Worm (Caenorhabditis elegans) whole organism, L4 larva: ENCODE measurements around the gene C25D7.10.

ENCODE experiments used
- F44E2.7 ChIP-seq: fragments of 200-800 bp; sonication (Bioruptor generic); IDR thresholded peaks from 2 replicates; pipeline ENCODE4 v2.1.2; 2022; ENCODE audit warnings: missing genetic modification characterization, missing compliant biosample characterization
- F49E8.2 ChIP-seq: sonication (generic microtip); optimal IDR thresholded peaks from 2 replicates; lab custom pipeline; 2016; ENCODE audit warnings: missing compliant biosample characterization, mild to moderate bottlenecking, missing genetic modification characterization, borderline replicate concordance
- Y5F2A.4 ChIP-seq: fragments of 200-800 bp; sonication (Bioruptor generic); optimal IDR thresholded peaks from 2 replicates; lab custom pipeline; 2018; ENCODE audit warnings: mild to moderate bottlenecking, missing genetic modification characterization, missing compliant biosample characterization
- ZK337.2 ChIP-seq: fragments of 200-800 bp; sonication (Bioruptor generic); IDR thresholded peaks from 2 replicates; pipeline ENCODE4 v1.3.6; 2022; ENCODE audit warnings: missing genetic modification reagents, missing genetic modification characterization, missing compliant biosample characterization
- ama-1 ChIP-seq: fragments of 150-350 bp; optimal IDR thresholded peaks from 2 replicates; lab custom pipeline; 2014; ENCODE audit warnings: inconsistent platforms, mixed read lengths
- arid-1 ChIP-seq: fragments of 200-800 bp; sonication (Bioruptor generic); conservative IDR thresholded peaks from 2 replicates; pipeline ENCODE4 v1.3.6; 2022; ENCODE audit warnings: missing genetic modification reagents, missing genetic modification characterization, missing compliant biosample characterization
- attf-4 ChIP-seq: sonication (generic microtip); optimal IDR thresholded peaks from 3 replicates; lab custom pipeline; 2017; ENCODE audit warnings: missing biosample characterization, missing genetic modification characterization
- ceh-32 ChIP-seq: sonication (generic microtip); optimal IDR thresholded peaks from 2 replicates; lab custom pipeline; 2016; ENCODE audit warnings: mild to moderate bottlenecking, missing genetic modification characterization, missing compliant biosample characterization; ENCODE audit not compliant: poor library complexity
- ceh-62 ChIP-seq: sonication (generic microtip); optimal IDR thresholded peaks from 2 replicates; lab custom pipeline; 2017; ENCODE audit warnings: missing biosample characterization, missing genetic modification characterization
- ceh-82 ChIP-seq: sonication (generic microtip); optimal IDR thresholded peaks from 2 replicates; lab custom pipeline; 2017; ENCODE audit warnings: missing biosample characterization, missing genetic modification characterization
- ces-1 ChIP-seq: fragments of 150-350 bp; sonication (generic microtip); optimal IDR thresholded peaks from 4 replicates; lab custom pipeline; 2014; ENCODE audit warnings: missing biosample characterization, missing genetic modification reagents, missing genetic modification characterization
- cey-2 ChIP-seq: sonication (generic microtip); optimal IDR thresholded peaks from 3 replicates; lab custom pipeline; 2017; ENCODE audit warnings: missing genetic modification characterization, mild to moderate bottlenecking, missing compliant biosample characterization, antibody characterized with exemption, borderline replicate concordance; ENCODE audit not compliant: insufficient read depth
- ctbp-1 ChIP-seq: fragments of 200-800 bp; sonication (Bioruptor generic); IDR thresholded peaks from 2 replicates; pipeline ENCODE4 v1.3.6; 2022; ENCODE audit warnings: missing genetic modification reagents, missing genetic modification characterization, missing compliant biosample characterization
- dmd-6 ChIP-seq: fragments of 200-800 bp; sonication (Bioruptor generic); IDR thresholded peaks from 2 replicates; pipeline ENCODE4 v1.3.6; 2022; ENCODE audit warnings: missing genetic modification reagents, missing genetic modification characterization, missing compliant biosample characterization
- dmd-9 ChIP-seq: fragments of 200-800 bp; sonication (Bioruptor generic); IDR thresholded peaks from 2 replicates; pipeline ENCODE4 v1.3.6; 2022; ENCODE audit warnings: missing genetic modification reagents, missing genetic modification characterization, missing compliant biosample characterization
- duxl-1 ChIP-seq: sonication (generic microtip); optimal IDR thresholded peaks from 2 replicates; lab custom pipeline; 2016; ENCODE audit warnings: mild to moderate bottlenecking, missing genetic modification characterization, moderate library complexity, missing compliant biosample characterization; ENCODE audit not compliant: poor library complexity
- dve-1 ChIP-seq: sonication (generic microtip); optimal IDR thresholded peaks from 2 replicates; lab custom pipeline; 2017; ENCODE audit warnings: antibody characterized with exemption, mild to moderate bottlenecking, missing genetic modification characterization, missing compliant biosample characterization; ENCODE audit not compliant: insufficient read depth
- fkh-10 ChIP-seq: fragments of 150-350 bp; optimal IDR thresholded peaks from 2 replicates; lab custom pipeline; 2014; ENCODE audit warnings: missing biosample characterization, missing genetic modification reagents, missing genetic modification characterization
- hif-1 ChIP-seq, 2 experiments: sonication (generic microtip); optimal IDR thresholded peaks; 2 replicates each; lab custom pipeline; 2016 to 2017; ENCODE audit warnings: missing compliant biosample characterization in 2 of 2, missing genetic modification characterization in 2 of 2, missing genetic modification reagents in 2 of 2, missing genotype in 2 of 2, mild to moderate bottlenecking in 1 of 2
- hlh-30 ChIP-seq: sonication (generic microtip); optimal IDR thresholded peaks from 2 replicates; lab custom pipeline; 2017; ENCODE audit warnings: antibody characterized with exemption, mild to moderate bottlenecking, missing genetic modification characterization, missing compliant biosample characterization; ENCODE audit not compliant: insufficient read depth
- hmg-1.1 ChIP-seq: fragments of 200-800 bp; sonication (Bioruptor generic); IDR thresholded peaks from 2 replicates; pipeline ENCODE4 v1.3.6; 2022; ENCODE audit warnings: missing genetic modification reagents, missing genetic modification characterization, missing compliant biosample characterization
- lin-13 ChIP-seq: fragments of 150-350 bp; optimal IDR thresholded peaks from 2 replicates; lab custom pipeline; 2014; ENCODE audit warnings: missing biosample characterization, missing genetic modification reagents, missing genetic modification characterization
- lir-3 ChIP-seq: sonication (generic microtip); optimal IDR thresholded peaks from 2 replicates; lab custom pipeline; 2016; ENCODE audit warnings: mild to moderate bottlenecking, missing genetic modification characterization, missing compliant biosample characterization
- mxl-3 ChIP-seq: fragments of 200-800 bp; sonication (Bioruptor generic); optimal IDR thresholded peaks from 2 replicates; lab custom pipeline; 2018; ENCODE audit warnings: mild to moderate bottlenecking, missing genetic modification characterization, missing compliant biosample characterization
- nhr-10 ChIP-seq: fragments of 150-350 bp; optimal IDR thresholded peaks from 2 replicates; lab custom pipeline; 2014; ENCODE audit warnings: missing biosample characterization, missing genetic modification characterization
- nhr-237 ChIP-seq: sonication (generic microtip); optimal IDR thresholded peaks from 2 replicates; lab custom pipeline; 2017; ENCODE audit warnings: missing biosample characterization, missing genetic modification characterization
- nhr-28 ChIP-seq: fragments of 150-350 bp; optimal IDR thresholded peaks from 2 replicates; lab custom pipeline; 2014; ENCODE audit warnings: missing biosample characterization, missing genetic modification characterization
- nhr-41 ChIP-seq: fragments of 200-800 bp; sonication (Bioruptor generic); IDR thresholded peaks from 2 replicates; pipeline ENCODE4 v1.3.6; 2022; ENCODE audit warnings: missing genetic modification reagents, missing genetic modification characterization, missing compliant biosample characterization
- nhr-42 ChIP-seq: fragments of 200-800 bp; sonication (Bioruptor generic); IDR thresholded peaks from 2 replicates; pipeline ENCODE4 v1.3.6; 2022; ENCODE audit warnings: missing genetic modification characterization, missing compliant biosample characterization
- php-3 ChIP-seq: fragments of 200-800 bp; sonication (Bioruptor generic); IDR thresholded peaks from 2 replicates; pipeline ENCODE4 v1.3.6; 2022; ENCODE audit warnings: missing genetic modification reagents, missing genetic modification characterization, missing compliant biosample characterization
- set-16 ChIP-seq: fragments of 200-800 bp; sonication (Bioruptor generic); IDR thresholded peaks from 2 replicates; pipeline ENCODE4 v1.3.6; 2022; ENCODE audit warnings: missing genetic modification reagents, missing genetic modification characterization, missing compliant biosample characterization
- tag-97 ChIP-seq: fragments of 200-800 bp; sonication (Bioruptor generic); IDR thresholded peaks from 2 replicates; pipeline ENCODE4 v1.3.6; 2022; ENCODE audit warnings: missing genetic modification characterization, missing compliant biosample characterization
- tra-1 ChIP-seq: fragments of 200-800 bp; sonication (Bioruptor generic); IDR thresholded peaks from 2 replicates; pipeline ENCODE4 v1.3.6; 2022; ENCODE audit warnings: missing genetic modification reagents, missing genetic modification characterization, missing compliant biosample characterization
- unc-39 ChIP-seq: sonication (generic microtip); optimal IDR thresholded peaks from 2 replicates; lab custom pipeline; 2017; ENCODE audit warnings: missing biosample characterization, missing genetic modification characterization
- zag-1 ChIP-seq: fragments of 150-350 bp; optimal IDR thresholded peaks from 2 replicates; lab custom pipeline; 2014; ENCODE audit warnings: missing biosample characterization, missing genetic modification characterization
- zfp-2 ChIP-seq: sonication (generic microtip); optimal IDR thresholded peaks from 2 replicates; lab custom pipeline; 2016; ENCODE audit warnings: mild to moderate bottlenecking, missing genetic modification characterization, missing compliant biosample characterization
- zfp-3 ChIP-seq: fragments of 200-800 bp; sonication (Bioruptor generic); conservative IDR thresholded peaks from 2 replicates; pipeline ENCODE4 v1.3.6; 2022; ENCODE audit warnings: missing genetic modification reagents, missing genetic modification characterization, missing compliant biosample characterization
- zip-11 ChIP-seq: fragments of 200-800 bp; sonication (Bioruptor generic); IDR thresholded peaks from 2 replicates; pipeline ENCODE4 v1.3.6; 2022; ENCODE audit warnings: missing genetic modification characterization, missing compliant biosample characterization
- zip-2 ChIP-seq: fragments of 150-350 bp; optimal IDR thresholded peaks from 2 replicates; lab custom pipeline; 2014; ENCODE audit warnings: missing biosample characterization, missing genetic modification characterization

C25D7.10 gene

DNA sequence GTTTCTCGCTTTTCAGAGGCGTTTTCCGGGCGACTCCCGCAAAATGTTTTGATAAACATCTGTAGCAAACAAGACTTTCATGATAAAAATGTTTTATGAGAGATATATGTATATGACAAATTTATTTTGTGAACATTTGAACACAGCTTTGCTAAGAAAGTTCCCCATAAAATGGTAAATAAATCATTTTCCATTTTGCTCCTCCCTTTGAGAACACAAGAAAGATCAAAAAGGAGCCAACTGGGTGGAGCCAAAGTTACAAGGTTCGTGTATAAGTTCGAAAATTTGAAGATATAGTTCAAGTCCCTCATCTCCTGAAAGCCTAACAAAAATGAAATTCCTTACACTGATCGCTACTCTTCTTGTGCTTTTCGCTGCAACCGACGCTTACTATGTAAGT, 23.2 kb downstream of the C25D7.10 start, which contains the start of gene C01G10.17:
TSS of gene C01G10.17 (plus strand) at position 301 of the 400 bp plus-strand sequence.
- TF ChIP-seq nhr-10 (tag; lab: Kevin White, UChicago) = no peak
- TF ChIP-seq dmd-6 (GFP tag; lab: Robert Waterston, UW) = no peak
- no peak for TF ChIP-seq nhr-28
- TF ChIP-seq tag-97 = no peak
- TF ChIP-seq zip-11 (GFP tag; lab: Robert Waterston, UW) = no peak
- no peak for TF ChIP-seq dve-1 (tag; lab: Kevin White, UChicago)
- no peak for TF ChIP-seq dmd-9
- no peak for TF ChIP-seq arid-1 (GFP tag; lab: Robert Waterston, UW)
- no peak for TF ChIP-seq lir-3 (tag; lab: Kevin White, UChicago)
- no peak for TF ChIP-seq ZK337.2 (GFP tag; lab: Robert Waterston, UW)
- no peak for TF ChIP-seq zag-1 (tag; lab: Kevin White, UChicago)
- no peak for TF ChIP-seq hlh-30 (tag; lab: Kevin White, UChicago)
- TF ChIP-seq nhr-41 = no peak
- TF ChIP-seq attf-4 (tag; lab: Kevin White, UChicago) = no peak
- TF ChIP-seq hmg-1.1 (GFP tag; lab: Robert Waterston, UW) = no peak
- TF ChIP-seq cey-2 (tag; lab: Kevin White, UChicago) = no peak
- no peak for TF ChIP-seq mxl-3 (GFP tag; lab: Kevin White, UChicago)

DNA sequence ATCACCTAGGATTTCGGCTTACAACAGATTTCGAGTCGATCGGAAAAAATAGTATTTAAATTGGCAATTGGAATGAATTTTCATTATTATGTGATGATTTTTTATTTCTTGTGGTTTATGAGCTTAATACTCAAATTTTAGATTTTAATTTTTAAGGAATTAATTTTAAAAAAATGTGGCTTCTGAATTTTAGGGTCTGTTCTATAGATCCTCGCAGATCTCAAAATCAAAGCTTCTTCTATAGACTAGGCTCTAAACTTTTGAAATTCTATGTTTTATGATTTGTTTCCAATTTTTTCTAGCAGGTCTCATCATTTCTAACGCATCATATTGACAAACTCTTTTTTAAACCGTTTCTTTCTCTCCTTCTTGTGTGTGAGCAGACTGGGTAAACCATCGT, 25.4 kb downstream of the C25D7.10 start, which contains the start of gene txt-12:
TSS of gene txt-12 (plus strand) at position 301 of the 400 bp plus-strand sequence.
- TF ChIP-seq nhr-10 (tag; lab: Kevin White, UChicago) (no peak), php-3 (no peak), fkh-10 (GFP tag; lab: Kevin White, UChicago) (no peak), ceh-62 (tag; lab: Kevin White, UChicago) (no peak), zfp-2 (tag; lab: Kevin White, UChicago) (no peak), ceh-32 (tag; lab: Kevin White, UChicago) (no peak), unc-39 (tag; lab: Kevin White, UChicago) (no peak), duxl-1 (tag; lab: Kevin White, UChicago) (no peak), ceh-82 (tag; lab: Kevin White, UChicago) (no peak), ces-1 (GFP tag; lab: Kevin White, UChicago) (no peak), zip-2 (tag; lab: Kevin White, UChicago) (no peak), set-16 (GFP tag; lab: Robert Waterston, UW) (no peak), F44E2.7 (GFP tag; lab: Robert Waterston, UW) (no peak), ZK337.2 (GFP tag; lab: Robert Waterston, UW) (no peak), zip-11 (GFP tag; lab: Robert Waterston, UW) (no peak), ctbp-1 (GFP tag; lab: Robert Waterston, UW) (no peak)

DNA sequence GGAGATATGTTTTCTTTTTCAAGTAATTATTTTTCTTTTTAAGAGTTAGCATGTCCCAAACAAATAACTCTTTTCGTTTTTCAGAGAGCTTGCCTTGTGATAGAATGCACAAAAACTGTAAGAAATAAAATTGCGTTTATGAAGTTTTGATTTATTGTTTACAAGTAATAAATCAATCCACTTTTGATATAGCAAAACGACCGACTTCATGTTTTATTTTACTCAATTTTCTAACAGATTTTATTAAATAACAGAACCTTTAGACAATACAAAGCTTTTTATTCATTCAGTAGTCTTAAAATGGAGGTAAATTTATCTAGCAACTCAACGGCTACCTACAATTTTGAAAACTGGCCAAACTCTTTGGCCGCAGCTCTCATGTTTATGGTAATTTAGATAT, 27.5 kb downstream of the C25D7.10 start, which contains the start of gene srx-78:
TSS of gene srx-78 (plus strand) at position 301 of the 400 bp plus-strand sequence.
- no peak for TF ChIP-seq Y5F2A.4 (GFP tag; lab: Kevin White, UChicago)
- TF ChIP-seq nhr-237 (tag; lab: Kevin White, UChicago) = no peak
- no peak for TF ChIP-seq F49E8.2 (tag; lab: Kevin White, UChicago)
- no peak for TF ChIP-seq tra-1 (GFP tag; lab: Robert Waterston, UW)
- TF ChIP-seq dmd-6 (GFP tag; lab: Robert Waterston, UW) = no peak
- no peak for TF ChIP-seq lin-13
- TF ChIP-seq unc-39 (tag; lab: Kevin White, UChicago) = no peak
- no peak for TF ChIP-seq ama-1
- TF ChIP-seq nhr-42 (GFP tag; lab: Robert Waterston, UW) = no peak
- no peak for TF ChIP-seq nhr-41
- no peak for TF ChIP-seq hif-1 (tag; optimal IDR thresholded peaks at IDR 0.05; lab: Kevin White, UChicago)
- no peak for TF ChIP-seq zfp-3 (GFP tag; lab: Robert Waterston, UW)
- TF ChIP-seq, all 104 proteins: peak for 0
